Fruit fly (Drosophila melanogaster): ENCODE measurements around the gene CG2217.
A peak's percentile ranks its signal among the peaks of the same experiment; 100 is the strongest.

CG2217 gene

dm6 chr3R:30419216-30419615 is 3.6 kb downstream of the CG2217 start:
- TF ChIP-seq Mnt (GFP tag; optimal IDR thresholded peaks at IDR 0.05) (no peak), CG5204 (GFP tag; optimal IDR thresholded peaks at IDR 0.05) (no peak), tj (GFP tag; optimal IDR thresholded peaks at IDR 0.05) (no peak), Hr96 (GFP tag; optimal IDR thresholded peaks at IDR 0.05) (no peak), kay (GFP tag; ENCODE audit: borderline replicate concordance) (peak; percentile 50), toe (GFP tag; optimal IDR thresholded peaks at IDR 0.05) (no peak)

- TF ChIP-seq CG1620 (GFP tag; optimal IDR thresholded peaks at IDR 0.05) (no peak), bab1 (GFP tag; optimal IDR thresholded peaks at IDR 0.05) (no peak), CG12768 (GFP tag; optimal IDR thresholded peaks at IDR 0.05) (no peak), CG7045 (GFP tag; optimal IDR thresholded peaks at IDR 0.05) (no peak), CG11617 (GFP tag; optimal IDR thresholded peaks at IDR 0.05) (no peak), Clk (GFP tag; optimal IDR thresholded peaks at IDR 0.05) (no peak), CG5204 (GFP tag; optimal IDR thresholded peaks at IDR 0.05) (no peak), ovo (GFP tag; optimal IDR thresholded peaks at IDR 0.05) (no peak), kay (GFP tag; ENCODE audit: borderline replicate concordance) (no peak), tj (GFP tag; optimal IDR thresholded peaks at IDR 0.05) (no peak), pad (GFP tag; optimal IDR thresholded peaks at IDR 0.05) (no peak), toe (GFP tag; optimal IDR thresholded peaks at IDR 0.05) (no peak), cnc (optimal IDR thresholded peaks at IDR 0.05) (no peak), cic (GFP tag; optimal IDR thresholded peaks at IDR 0.05) (no peak)
These were observed 6.0 kb downstream of the CG2217 start for dm6 chr3R:30416765-30417274.

DNA sequence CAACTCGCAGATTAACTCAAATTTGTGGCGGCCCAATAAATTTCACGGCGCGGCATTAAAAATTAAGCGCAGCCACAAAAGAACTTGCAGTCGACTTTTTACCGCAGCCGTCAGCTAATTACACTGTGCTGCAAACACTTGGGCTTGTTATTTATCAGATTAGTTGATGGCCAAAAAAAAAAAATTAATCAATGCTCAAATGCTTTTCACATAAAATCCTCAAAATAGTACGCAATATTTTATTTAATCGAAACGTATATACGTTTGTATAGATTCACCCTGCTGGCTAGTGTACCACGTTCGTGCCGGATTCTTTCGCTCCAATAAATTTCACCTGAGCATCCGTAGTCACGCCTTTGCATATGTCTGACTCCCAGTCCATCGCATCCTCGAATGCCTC is 9.0 kb downstream of the CG2217 start:
- TF ChIP-seq bab1 (GFP tag; optimal IDR thresholded peaks at IDR 0.05) (peak; percentile 5), CG11617 (GFP tag; optimal IDR thresholded peaks at IDR 0.05) (no peak)

DNA sequence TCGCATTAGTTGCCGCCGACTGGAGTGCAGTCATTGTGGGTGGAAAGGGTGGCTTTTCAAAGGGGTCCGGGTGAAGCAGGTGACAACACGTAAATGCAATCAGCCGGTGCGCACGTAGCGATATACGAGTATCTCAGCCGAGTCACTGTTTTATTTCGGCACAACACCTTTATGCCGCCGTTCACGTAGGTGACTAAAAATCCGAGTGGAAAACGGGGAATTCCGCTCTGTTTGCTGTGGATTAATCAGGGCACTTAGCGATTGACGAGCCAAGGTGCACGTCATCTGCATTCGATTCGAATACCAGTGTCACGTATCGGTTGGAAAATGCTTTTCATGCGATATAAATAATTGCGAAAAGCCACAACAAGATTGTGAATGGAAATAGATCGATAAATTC is 16.3 kb downstream of the CG2217 start:
- TF ChIP-seq cic (GFP tag; optimal IDR thresholded peaks at IDR 0.05) (peak; percentile 6), pad (GFP tag; optimal IDR thresholded peaks at IDR 0.05) (no peak), kay (GFP tag; ENCODE audit: borderline replicate concordance) (no peak), bab1 (GFP tag; optimal IDR thresholded peaks at IDR 0.05) (peak; percentile 26), Crg-1 (GFP tag; optimal IDR thresholded peaks at IDR 0.05) (no peak), CG5204 (GFP tag; optimal IDR thresholded peaks at IDR 0.05) (no peak), toe (GFP tag; optimal IDR thresholded peaks at IDR 0.05) (no peak), CG33017 (tag; optimal IDR thresholded peaks at IDR 0.05) (no peak)

dm6 chr3R:30393909-30394308 is 28.9 kb downstream of the CG2217 start:
- TF ChIP-seq Crg-1 (GFP tag; optimal IDR thresholded peaks at IDR 0.05), result no peak
- no peak for TF ChIP-seq pad (GFP tag; optimal IDR thresholded peaks at IDR 0.05)
- no peak for TF ChIP-seq CG33017 (tag; optimal IDR thresholded peaks at IDR 0.05)
- no peak for TF ChIP-seq CG14711 (tag; optimal IDR thresholded peaks at IDR 0.05)
- no peak for TF ChIP-seq CG12768 (GFP tag; optimal IDR thresholded peaks at IDR 0.05)
- no peak for TF ChIP-seq Mnt (GFP tag; optimal IDR thresholded peaks at IDR 0.05)

DNA sequence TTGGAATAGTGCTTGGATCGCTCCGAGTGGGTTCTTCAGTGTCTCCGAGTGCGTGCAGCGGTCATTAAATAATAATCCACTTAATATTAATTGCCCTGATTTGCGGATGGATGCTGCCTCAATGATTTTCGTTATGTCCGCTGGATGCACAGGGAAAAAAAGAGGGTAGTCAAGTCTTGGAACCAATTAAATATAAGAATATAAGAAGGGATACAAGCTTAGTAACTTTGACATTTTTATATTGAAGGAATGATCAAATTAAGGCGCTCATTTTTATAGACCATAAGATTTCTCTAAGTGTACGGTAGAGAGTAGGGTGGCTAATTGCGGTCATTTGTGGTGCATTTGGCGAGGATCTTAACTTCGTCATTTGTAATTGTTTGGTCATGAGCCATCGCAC is 30.8 kb downstream of the CG2217 start:
- no peak for TF ChIP-seq Crg-1 (GFP tag; optimal IDR thresholded peaks at IDR 0.05)
- TF ChIP-seq Clk (GFP tag; optimal IDR thresholded peaks at IDR 0.05), result no peak
- TF ChIP-seq toe (GFP tag; optimal IDR thresholded peaks at IDR 0.05), result no peak
- no peak for TF ChIP-seq Mnt (GFP tag; optimal IDR thresholded peaks at IDR 0.05)
- no peak for TF ChIP-seq CG1620 (GFP tag; optimal IDR thresholded peaks at IDR 0.05)
- no peak for TF ChIP-seq ovo (GFP tag; optimal IDR thresholded peaks at IDR 0.05)

- peak; percentile 11 for TF ChIP-seq kay (GFP tag; ENCODE audit: borderline replicate concordance)
- no peak for TF ChIP-seq toe (GFP tag; optimal IDR thresholded peaks at IDR 0.05)
These were observed 31.7 kb downstream of the CG2217 start for dm6 chr3R:30391098-30391497.

DNA sequence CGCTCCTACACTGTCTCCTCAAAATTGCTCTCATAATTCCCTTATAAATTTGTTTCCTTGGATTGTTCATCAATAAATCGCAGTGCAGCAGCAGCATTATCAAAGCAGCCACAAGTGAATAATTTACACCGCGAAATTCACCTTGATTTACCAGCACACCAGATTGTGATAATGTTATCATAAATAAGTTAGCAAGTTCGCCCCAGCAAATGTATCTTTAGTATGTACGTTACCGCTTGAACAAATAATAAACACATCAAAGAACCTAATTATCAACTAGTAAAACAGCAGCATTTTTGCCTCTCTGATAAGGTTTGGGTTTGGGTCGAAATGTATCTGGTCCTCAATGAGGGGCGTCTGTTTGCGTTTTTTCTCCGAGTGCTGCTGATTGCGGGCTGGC is 32.5 kb downstream of the CG2217 start:
- TF ChIP-seq kay (GFP tag; ENCODE audit: borderline replicate concordance), result peak; percentile 15
- TF ChIP-seq toe (GFP tag; optimal IDR thresholded peaks at IDR 0.05), result no peak
- TF ChIP-seq bab1 (GFP tag; optimal IDR thresholded peaks at IDR 0.05), result no peak

DNA sequence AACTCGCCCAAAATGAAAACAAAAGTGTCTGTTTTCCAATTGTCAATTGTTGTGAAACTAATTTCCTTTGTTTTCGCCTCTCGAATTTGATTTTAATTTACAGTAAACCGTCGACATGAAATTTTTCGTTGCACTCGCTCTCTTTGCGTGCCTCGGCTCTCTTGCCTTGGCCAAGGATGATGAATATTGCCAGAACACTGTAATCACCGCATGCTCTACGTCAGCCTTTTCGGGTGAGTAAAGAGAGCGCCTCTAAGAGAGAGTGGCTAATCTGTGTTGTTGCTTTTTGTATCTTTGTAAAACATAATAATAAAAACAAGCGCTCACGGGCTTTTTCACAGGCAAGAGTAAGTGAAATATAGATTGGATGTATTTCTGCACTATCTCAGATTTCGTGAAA is 33.7 kb downstream of the CG2217 start:
- TF ChIP-seq CG7045 (GFP tag; optimal IDR thresholded peaks at IDR 0.05) (no peak), kay (GFP tag; ENCODE audit: borderline replicate concordance) (peak; percentile 39), tj (GFP tag; optimal IDR thresholded peaks at IDR 0.05) (peak; percentile 23)
